Worm (Caenorhabditis elegans) whole organism, late embryonic: ENCODE results near the gene cdc-42.

Experiments used
- C08G9.2 ChIP-seq: sonication (generic microtip); optimal IDR thresholded peaks from 2 replicates; lab custom pipeline; 2016; ENCODE audit warnings: mild to moderate bottlenecking, missing genetic modification characterization, moderate library complexity, missing compliant biosample characterization
- K02D7.2 ChIP-seq: sonication (generic microtip); optimal IDR thresholded peaks from 2 replicates; lab custom pipeline; 2017; ENCODE audit warnings: mild to moderate bottlenecking, missing genetic modification characterization, missing compliant biosample characterization
- ceh-19 ChIP-seq: fragments of 200-800 bp; sonication (Bioruptor generic); optimal IDR thresholded peaks from 2 replicates; lab custom pipeline; 2018; ENCODE audit warnings: mild to moderate bottlenecking, missing genetic modification characterization, missing compliant biosample characterization
- ceh-24 ChIP-seq: sonication (generic microtip); optimal IDR thresholded peaks from 2 replicates; lab custom pipeline; 2016; ENCODE audit warnings: mild to moderate bottlenecking, missing genetic modification characterization, missing compliant biosample characterization
- ceh-30 ChIP-seq: fragments of 150-350 bp; optimal IDR thresholded peaks from 2 replicates; lab custom pipeline; 2014; ENCODE audit warnings: missing biosample characterization, missing genetic modification characterization
- ceh-45 ChIP-seq: fragments of 200-800 bp; sonication (Bioruptor generic); IDR thresholded peaks from 2 replicates; pipeline ENCODE4 v1.3.6; 2022; ENCODE audit warnings: missing genetic modification reagents, missing genetic modification characterization, missing compliant biosample characterization
- elt-4 ChIP-seq: sonication (generic microtip); optimal IDR thresholded peaks from 2 replicates; lab custom pipeline; 2016; ENCODE audit warnings: missing genetic modification characterization, missing compliant biosample characterization
- ets-4 ChIP-seq: sonication (generic microtip); optimal IDR thresholded peaks from 2 replicates; lab custom pipeline; 2016; ENCODE audit warnings: missing genetic modification characterization, missing compliant biosample characterization
- fax-1 ChIP-seq: sonication (generic microtip); optimal IDR thresholded peaks from 2 replicates; lab custom pipeline; 2016; ENCODE audit warnings: missing genotype, missing genetic modification characterization, missing compliant biosample characterization
- mec-3 ChIP-seq: sonication (generic microtip); optimal IDR thresholded peaks from 2 replicates; lab custom pipeline; 2016; ENCODE audit warnings: borderline replicate concordance, missing genetic modification characterization, missing compliant biosample characterization
- nhr-11 ChIP-seq: fragments of 150-350 bp; optimal IDR thresholded peaks from 2 replicates; lab custom pipeline; 2014; ENCODE audit warnings: missing biosample characterization, missing genetic modification characterization
- nhr-232 ChIP-seq: sonication (generic microtip); optimal IDR thresholded peaks from 2 replicates; lab custom pipeline; 2016; ENCODE audit warnings: missing genetic modification characterization, missing compliant biosample characterization
- npax-4 ChIP-seq: sonication (generic microtip); optimal IDR thresholded peaks from 2 replicates; lab custom pipeline; 2016; ENCODE audit warnings: missing genetic modification characterization, missing compliant biosample characterization
- pag-3 ChIP-seq: sonication (generic microtip); optimal IDR thresholded peaks from 2 replicates; lab custom pipeline; 2016; ENCODE audit warnings: missing compliant biosample characterization, missing genetic modification characterization, borderline replicate concordance
- pha-2 ChIP-seq: sonication (generic microtip); optimal IDR thresholded peaks from 2 replicates; lab custom pipeline; 2017; ENCODE audit warnings: mild to moderate bottlenecking, missing genetic modification characterization, missing compliant biosample characterization
- pqm-1 ChIP-seq: sonication (generic microtip); optimal IDR thresholded peaks from 2 replicates; lab custom pipeline; 2016; ENCODE audit warnings: missing genetic modification characterization, missing compliant biosample characterization
- sdc-2 ChIP-seq: sonication (generic microtip); optimal IDR thresholded peaks from 2 replicates; lab custom pipeline; 2016; ENCODE audit warnings: missing genotype, missing genetic modification characterization, missing compliant biosample characterization
- sox-4 ChIP-seq: sonication (generic microtip); optimal IDR thresholded peaks from 2 replicates; lab custom pipeline; 2017; ENCODE audit warnings: mild to moderate bottlenecking, missing genetic modification characterization, inconsistent platforms, missing compliant biosample characterization
- tbx-2 ChIP-seq: sonication (generic microtip); optimal IDR thresholded peaks from 2 replicates; lab custom pipeline; 2016; ENCODE audit warnings: missing genetic modification characterization, missing compliant biosample characterization
- tbx-7 ChIP-seq: sonication (generic microtip); optimal IDR thresholded peaks from 2 replicates; lab custom pipeline; 2016; ENCODE audit warnings: missing genotype, missing genetic modification characterization, missing compliant biosample characterization
- ttx-3 ChIP-seq: sonication (generic microtip); optimal IDR thresholded peaks from 2 replicates; lab custom pipeline; 2016; ENCODE audit warnings: missing genetic modification reagents, missing genetic modification characterization, missing compliant biosample characterization
- unc-3 ChIP-seq, 2 experiments: fragments of 200-800 bp in 1 of 2; sonication (Bioruptor generic) in 1 of 2; sonication (generic microtip) in 1 of 2; conservative IDR thresholded peaks in 1 of 2; optimal IDR thresholded peaks in 1 of 2; 2 replicates each; pipeline versions ENCODE4 v1.3.6 to Lab custom; 2016 to 2022; ENCODE audit warnings: missing compliant biosample characterization in 2 of 2, missing genetic modification characterization in 2 of 2, missing genetic modification reagents in 1 of 2
- unc-86 ChIP-seq: sonication (generic microtip); optimal IDR thresholded peaks from 2 replicates; lab custom pipeline; 2016; ENCODE audit warnings: missing genetic modification characterization, missing compliant biosample characterization

cdc-42 gene

DNA sequence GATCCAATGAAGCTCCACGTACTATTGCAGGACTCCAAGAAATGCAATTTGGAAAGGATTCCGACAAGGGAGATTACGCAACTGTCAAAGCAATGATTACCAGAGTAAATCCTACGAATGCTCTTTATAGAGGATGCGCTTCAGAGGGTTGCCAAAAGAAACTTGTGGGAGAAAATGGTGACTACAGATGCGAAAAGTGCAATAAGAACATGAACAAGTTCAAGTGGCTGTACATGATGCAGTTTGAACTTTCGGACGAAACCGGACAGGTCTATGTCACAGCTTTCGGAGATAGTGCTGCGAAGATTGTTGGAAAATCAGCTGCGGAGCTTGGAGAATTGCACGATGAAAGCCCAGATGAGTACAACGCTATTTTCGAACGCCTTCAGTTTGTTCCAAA is 50.1 kb downstream of the cdc-42 start:
- TF ChIP-seq sdc-2 = no peak
- TF ChIP-seq ceh-30 (tag; lab: Kevin White, UChicago) = no peak
- no peak for TF ChIP-seq npax-4 (tag; lab: Kevin White, UChicago)
- no peak for TF ChIP-seq elt-4
- TF ChIP-seq ets-4 (tag; lab: Kevin White, UChicago) = no peak
- no peak for TF ChIP-seq pha-2
- TF ChIP-seq pag-3 (tag; lab: Kevin White, UChicago) = no peak
- TF ChIP-seq unc-86 (tag; lab: Kevin White, UChicago) = no peak
- TF ChIP-seq ceh-45 (GFP tag; lab: Robert Waterston, UW) = no peak
- no peak for TF ChIP-seq ceh-19 (GFP tag; lab: Kevin White, UChicago)
- TF ChIP-seq ceh-24 = no peak
- TF ChIP-seq sox-4 (tag; lab: Kevin White, UChicago) = no peak
- TF ChIP-seq unc-3 (GFP tag; conservative IDR thresholded peaks at IDR 0.05; lab: Robert Waterston, UW) = no peak
- no peak for TF ChIP-seq unc-3 (tag; optimal IDR thresholded peaks at IDR 0.05; lab: Kevin White, UChicago)
- TF ChIP-seq pqm-1 (tag; lab: Kevin White, UChicago) = no peak
- TF ChIP-seq nhr-232 (tag; lab: Kevin White, UChicago) = no peak
- TF ChIP-seq K02D7.2 (tag; lab: Kevin White, UChicago) = no peak
- no peak for TF ChIP-seq tbx-7 (tag; lab: Kevin White, UChicago)
- TF ChIP-seq nhr-11 = no peak
- no peak for TF ChIP-seq tbx-2 (tag; lab: Kevin White, UChicago)
- TF ChIP-seq C08G9.2 (tag; lab: Kevin White, UChicago) = no peak
- TF ChIP-seq, all 69 proteins: peak for 0

DNA sequence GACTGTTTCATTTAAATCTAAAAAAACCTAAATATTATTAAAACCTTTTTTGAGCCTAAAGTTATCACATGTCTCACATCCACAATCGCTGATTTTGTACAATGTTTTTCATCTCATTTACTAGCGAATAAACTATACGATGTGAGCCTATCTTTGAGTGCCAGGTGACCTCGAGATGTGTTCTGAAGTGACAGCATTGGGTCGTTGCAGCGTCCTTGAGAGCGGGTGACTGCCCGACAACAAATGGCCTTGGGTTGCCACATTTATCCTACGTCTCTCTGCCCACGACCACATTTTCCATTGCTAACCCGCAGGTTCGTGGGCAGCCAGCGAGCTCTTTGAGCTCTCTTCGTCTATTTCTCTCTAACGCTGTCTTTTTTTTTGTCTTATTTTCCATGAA is 50.7 kb downstream of the cdc-42 start, which contains the start of gene lir-2:
Gene lir-2 (plus strand): TSS at position 301 of the 400 bp plus-strand sequence.
- TF ChIP-seq pag-3 (tag; lab: Kevin White, UChicago) (no peak), mec-3 (no peak), sox-4 (tag; lab: Kevin White, UChicago) (no peak), fax-1 (tag; lab: Kevin White, UChicago) (no peak), unc-3 (GFP tag; conservative IDR thresholded peaks at IDR 0.05; lab: Robert Waterston, UW) (no peak), unc-3 (tag; optimal IDR thresholded peaks at IDR 0.05; lab: Kevin White, UChicago) (no peak), ttx-3 (tag; lab: Kevin White, UChicago) (no peak)
